Worm (Caenorhabditis elegans) whole organism, L3 larva: ENCODE data around the gene M28.8.

ENCODE experiments used
- aly-2 ChIP-seq: fragments of 150-350 bp; optimal IDR thresholded peaks from 2 replicates; lab custom pipeline; 2014; ENCODE audit warnings: missing biosample characterization, missing genetic modification characterization
- ama-1 ChIP-seq: fragments of 150-350 bp; optimal IDR thresholded peaks from 2 replicates; lab custom pipeline; 2018
- ceh-16 ChIP-seq: sonication (generic microtip); optimal IDR thresholded peaks from 2 replicates; lab custom pipeline; 2017; ENCODE audit warnings: missing biosample characterization, missing genetic modification characterization
- ceh-28 ChIP-seq: fragments of 150-350 bp; optimal IDR thresholded peaks from 2 replicates; lab custom pipeline; 2014; ENCODE audit warnings: missing biosample characterization, missing genetic modification reagents, missing genetic modification characterization
- ceh-82 ChIP-seq: fragments of 150-350 bp; optimal IDR thresholded peaks from 2 replicates; lab custom pipeline; 2014; ENCODE audit warnings: missing biosample characterization, missing genetic modification characterization
- daf-12 ChIP-seq: fragments of 150-350 bp; optimal IDR thresholded peaks from 2 replicates; lab custom pipeline; 2014; ENCODE audit warnings: missing biosample characterization, missing genetic modification reagents, missing genetic modification characterization
- egl-27 ChIP-seq: sonication (generic microtip); optimal IDR thresholded peaks from 4 replicates; lab custom pipeline; 2017; ENCODE audit warnings: missing biosample characterization, missing genetic modification reagents, missing genetic modification characterization
- egl-5 ChIP-seq: fragments of 150-350 bp; optimal IDR thresholded peaks from 2 replicates; lab custom pipeline; 2017; ENCODE audit warnings: missing biosample characterization, missing genetic modification reagents, missing genetic modification characterization, inconsistent platforms
- elt-1 ChIP-seq: fragments of 150-350 bp; optimal IDR thresholded peaks from 2 replicates; lab custom pipeline; 2014; ENCODE audit warnings: missing biosample characterization, missing genetic modification characterization
- elt-2 ChIP-seq: sonication (generic microtip); optimal IDR thresholded peaks from 2 replicates; lab custom pipeline; 2016; ENCODE audit warnings: missing genetic modification reagents, mild to moderate bottlenecking, missing genetic modification characterization, missing compliant biosample characterization
- elt-3 ChIP-seq, 3 experiments: fragments of 150-350 bp in 1 of 3; sonication (generic microtip) in 2 of 3; optimal IDR thresholded peaks; 2 replicates in 2 of 3; 4 replicates in 1 of 3; lab custom pipeline; 2014 to 2017; ENCODE audit warnings: missing biosample characterization in 3 of 3, missing genetic modification characterization in 3 of 3
- eor-1 ChIP-seq, 2 experiments: fragments of 150-350 bp; optimal IDR thresholded peaks; 2 replicates each; lab custom pipeline; 2014 to 2018; ENCODE audit warnings: missing biosample characterization in 2 of 2, missing genetic modification characterization in 2 of 2
- fkh-10 ChIP-seq: sonication (generic microtip); optimal IDR thresholded peaks from 2 replicates; lab custom pipeline; 2017; ENCODE audit warnings: missing biosample characterization, missing genetic modification reagents, missing genetic modification characterization
- fkh-2 ChIP-seq: fragments of 150-350 bp; optimal IDR thresholded peaks from 2 replicates; lab custom pipeline; 2014; ENCODE audit warnings: missing biosample characterization, missing genetic modification reagents, missing genetic modification characterization
- fos-1 ChIP-seq: fragments of 150-350 bp; optimal IDR thresholded peaks from 2 replicates; lab custom pipeline; 2014; ENCODE audit warnings: missing biosample characterization, missing genetic modification characterization
- hmg-11 ChIP-seq: sonication (generic microtip); optimal IDR thresholded peaks from 2 replicates; lab custom pipeline; 2016; ENCODE audit warnings: missing genetic modification characterization, missing compliant biosample characterization
- jun-1 ChIP-seq: fragments of 150-350 bp; optimal IDR thresholded peaks from 2 replicates; lab custom pipeline; 2014; ENCODE audit warnings: missing biosample characterization, missing genetic modification reagents, missing genetic modification characterization
- lin-15B ChIP-seq: fragments of 150-350 bp; optimal IDR thresholded peaks from 2 replicates; lab custom pipeline; 2014; ENCODE audit warnings: missing biosample characterization, missing genetic modification characterization
- lsy-12 ChIP-seq: sonication (generic microtip); optimal IDR thresholded peaks from 2 replicates; lab custom pipeline; 2016; ENCODE audit warnings: mild to moderate bottlenecking, missing genetic modification characterization, missing compliant biosample characterization
- mdl-1 ChIP-seq: fragments of 150-350 bp; optimal IDR thresholded peaks from 2 replicates; lab custom pipeline; 2014; ENCODE audit warnings: missing biosample characterization, missing genetic modification characterization
- mml-1 ChIP-seq: fragments of 150-350 bp; sonication (generic microtip); optimal IDR thresholded peaks from 3 replicates; lab custom pipeline; 2014; ENCODE audit warnings: missing biosample characterization, missing genetic modification characterization
- nfya-1 ChIP-seq: sonication (generic microtip); optimal IDR thresholded peaks from 2 replicates; lab custom pipeline; 2017; ENCODE audit warnings: missing genetic modification characterization, mild to moderate bottlenecking, missing compliant biosample characterization, antibody characterized with exemption, moderate library complexity; ENCODE audit not compliant: insufficient read depth
- nhr-11 ChIP-seq: fragments of 150-350 bp; optimal IDR thresholded peaks from 2 replicates; lab custom pipeline; 2014; ENCODE audit warnings: missing biosample characterization, missing genetic modification characterization
- nhr-23 ChIP-seq: fragments of 150-350 bp; optimal IDR thresholded peaks from 2 replicates; lab custom pipeline; 2014; ENCODE audit warnings: missing biosample characterization, missing genetic modification reagents, missing genetic modification characterization
- nhr-237 ChIP-seq: fragments of 150-350 bp; optimal IDR thresholded peaks from 2 replicates; lab custom pipeline; 2014; ENCODE audit warnings: missing biosample characterization, missing genetic modification characterization
- nhr-25 ChIP-seq: sonication (generic microtip); optimal IDR thresholded peaks from 2 replicates; lab custom pipeline; 2017; ENCODE audit warnings: missing biosample characterization, missing genetic modification characterization
- nhr-43 ChIP-seq: sonication (generic microtip); optimal IDR thresholded peaks from 2 replicates; lab custom pipeline; 2016; ENCODE audit warnings: mild to moderate bottlenecking, missing genetic modification characterization, missing compliant biosample characterization; ENCODE audit not compliant: poor library complexity, severe bottlenecking
- nhr-76 ChIP-seq: fragments of 150-350 bp; sonication (generic microtip); optimal IDR thresholded peaks from 5 replicates; lab custom pipeline; 2014; ENCODE audit warnings: missing biosample characterization, missing genetic modification characterization
- nhr-77 ChIP-seq: fragments of 150-350 bp; optimal IDR thresholded peaks from 2 replicates; lab custom pipeline; 2014; ENCODE audit warnings: missing biosample characterization, missing genetic modification characterization
- pha-4 ChIP-seq: fragments of 150-350 bp; optimal IDR thresholded peaks from 2 replicates; lab custom pipeline; 2014; ENCODE audit warnings: missing biosample characterization, missing genetic modification reagents, missing genetic modification characterization
- pqm-1 ChIP-seq: fragments of 150-350 bp; optimal IDR thresholded peaks from 2 replicates; lab custom pipeline; 2017; ENCODE audit warnings: missing biosample characterization, missing genetic modification characterization, inconsistent platforms
- sea-2 ChIP-seq: fragments of 150-350 bp; sonication (generic microtip); optimal IDR thresholded peaks from 4 replicates; lab custom pipeline; 2014; ENCODE audit warnings: missing biosample characterization, missing genetic modification reagents, missing genetic modification characterization
- skn-1 ChIP-seq: fragments of 150-350 bp; optimal IDR thresholded peaks from 2 replicates; lab custom pipeline; 2014; ENCODE audit warnings: missing biosample characterization, missing genetic modification characterization
- snpc-4 ChIP-seq: fragments of 150-350 bp; optimal IDR thresholded peaks from 2 replicates; lab custom pipeline; 2014; ENCODE audit warnings: missing biosample characterization, missing genetic modification characterization
- tbx-2 ChIP-seq: sonication (generic microtip); optimal IDR thresholded peaks from 2 replicates; lab custom pipeline; 2016; ENCODE audit warnings: mild to moderate bottlenecking, missing genetic modification characterization, missing compliant biosample characterization
- unc-39 ChIP-seq: sonication (generic microtip); optimal IDR thresholded peaks from 4 replicates; lab custom pipeline; 2017; ENCODE audit warnings: missing biosample characterization, missing genetic modification characterization
- unc-62 ChIP-seq: fragments of 150-350 bp; sonication (generic microtip); optimal IDR thresholded peaks from 4 replicates; lab custom pipeline; 2014; ENCODE audit warnings: missing biosample characterization, missing genetic modification reagents, missing genetic modification characterization
- zag-1 ChIP-seq: fragments of 150-350 bp; optimal IDR thresholded peaks from 2 replicates; lab custom pipeline; 2014; ENCODE audit warnings: missing biosample characterization, missing genetic modification characterization

Gene M28.8

DNA sequence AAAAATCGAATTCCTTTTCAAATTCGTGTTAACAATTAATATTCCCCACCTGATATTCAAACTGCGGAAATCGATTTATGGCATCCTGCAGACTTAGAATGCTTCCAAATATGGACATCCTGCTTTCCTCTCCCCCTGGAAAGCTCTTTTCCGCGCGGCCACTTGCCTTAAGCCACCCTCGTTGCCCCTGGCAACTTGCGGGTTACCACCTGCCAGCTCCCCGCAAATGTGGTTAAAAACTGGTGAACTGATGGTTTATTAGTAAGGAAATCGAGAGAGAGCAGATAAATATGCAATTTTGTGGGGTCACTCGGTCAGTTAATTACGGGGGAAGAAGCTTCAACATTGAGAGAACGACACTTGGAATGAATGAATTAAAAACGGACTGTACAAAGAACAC, 24.0 kb downstream of the M28.8 start, which contains the start of gene nphp-1:
nphp-1 (minus strand) TSS at position 145 of the 400 bp plus-strand sequence.
- TF ChIP-seq ama-1 (no peak), lin-15B (tag; lab: Kevin White, UChicago) (no peak), pqm-1 (tag; lab: Kevin White, UChicago) (no peak), skn-1 (tag; lab: Kevin White, UChicago) (no peak), sea-2 (GFP tag; lab: Kevin White, UChicago) (no peak)

DNA sequence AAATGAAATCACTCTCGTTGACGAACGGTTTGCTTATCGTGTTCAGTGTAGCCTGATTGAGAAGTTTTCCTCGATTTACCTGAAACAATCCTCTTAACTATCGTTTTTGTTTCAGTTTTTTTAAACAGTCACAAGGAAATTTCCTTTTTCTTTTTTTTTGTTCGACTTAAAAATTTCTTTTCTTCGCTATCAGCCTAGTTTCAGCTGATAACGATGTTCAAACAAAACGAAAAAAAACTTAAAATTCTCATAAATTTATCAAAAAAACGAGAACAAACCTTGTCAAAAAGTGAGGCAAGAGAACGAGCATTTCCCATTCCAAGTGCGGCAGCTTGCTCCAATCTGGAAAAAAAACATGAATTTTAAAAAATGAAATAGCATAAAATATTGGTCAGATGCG, 25.5 kb downstream of the M28.8 start:
- TF ChIP-seq mml-1 (no peak), unc-39 (tag; lab: Kevin White, UChicago) (no peak), pqm-1 (tag; lab: Kevin White, UChicago) (peak; percentile 7), elt-2 (tag; lab: Kevin White, UChicago) (peak; percentile 66), pha-4 (tag; lab: Kevin White, UChicago) (peak; percentile 33), unc-62 (GFP tag; lab: Kevin White, UChicago) (no peak)
- TF ChIP-seq, all 47 proteins: peak for 3

DNA sequence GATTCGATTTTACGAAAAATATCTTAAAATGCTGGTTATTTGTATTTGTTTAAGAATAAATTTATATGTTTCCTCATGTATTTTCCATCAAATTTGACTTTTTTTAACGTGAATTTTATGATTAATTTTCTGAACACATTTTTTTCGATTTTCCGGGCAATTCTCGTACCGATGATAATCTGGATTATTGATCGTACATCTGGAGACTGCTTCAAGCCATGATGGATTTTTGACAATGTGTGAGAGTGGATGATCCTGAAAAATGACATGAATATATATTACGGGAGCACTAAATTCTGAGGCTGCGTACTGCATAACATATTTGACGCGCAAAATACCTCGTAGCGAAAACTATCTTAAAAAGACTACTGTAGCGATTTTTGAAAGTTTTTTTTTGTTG, 26.4 kb downstream of the M28.8 start:
- TF ChIP-seq snpc-4 (tag; lab: Kevin White, UChicago), result no peak
- TF ChIP-seq nhr-76 (tag; lab: Kevin White, UChicago), result no peak
- no peak for TF ChIP-seq nhr-25 (tag; lab: Kevin White, UChicago)
- no peak for TF ChIP-seq fkh-10 (GFP tag; lab: Kevin White, UChicago)
- no peak for TF ChIP-seq unc-39 (tag; lab: Kevin White, UChicago)
- TF ChIP-seq mdl-1 (tag; lab: Kevin White, UChicago), result no peak
- no peak for TF ChIP-seq pqm-1 (tag; lab: Kevin White, UChicago)
- no peak for TF ChIP-seq pha-4 (tag; lab: Kevin White, UChicago)
- TF ChIP-seq nhr-237, result no peak
- TF ChIP-seq ceh-16 (tag; lab: Kevin White, UChicago), result no peak
- TF ChIP-seq nhr-77 (tag; lab: Kevin White, UChicago), result no peak
- no peak for TF ChIP-seq egl-5 (tag; lab: Kevin White, UChicago)
- no peak for TF ChIP-seq skn-1 (tag; lab: Kevin White, UChicago)
- TF ChIP-seq ceh-28 (tag; lab: Kevin White, UChicago), result no peak
- TF ChIP-seq mml-1, result no peak
- no peak for TF ChIP-seq elt-3 (tag; optimal IDR thresholded peaks at IDR 0.05; lab: Kevin White, UChicago)
- no peak for TF ChIP-seq unc-62 (GFP tag; lab: Kevin White, UChicago)
- TF ChIP-seq lsy-12 (tag; lab: Kevin White, UChicago), result no peak
- TF ChIP-seq zag-1 (tag; lab: Kevin White, UChicago), result no peak
- TF ChIP-seq, all 47 proteins: peak for 0

DNA sequence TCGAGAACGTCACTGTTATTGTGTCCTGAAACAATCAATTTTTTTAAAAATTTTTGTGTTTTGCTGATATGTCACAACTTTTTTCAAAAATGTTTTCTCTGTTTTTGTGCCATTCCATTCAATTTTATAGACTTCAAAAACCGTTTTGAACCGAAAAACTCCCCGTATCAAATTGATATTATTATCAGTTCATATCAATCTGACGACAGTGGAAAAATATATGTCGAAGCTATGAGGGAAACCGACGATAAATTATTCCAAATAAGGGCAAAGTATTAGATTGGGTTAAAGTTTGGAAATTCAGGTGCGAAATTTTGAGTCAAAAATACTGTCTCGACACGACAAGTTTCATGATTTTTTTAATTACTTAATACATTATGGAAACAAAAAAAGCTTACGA, 28.3 kb downstream of the M28.8 start:
- peak; percentile 58 for TF ChIP-seq elt-2 (tag; lab: Kevin White, UChicago)
- no peak for TF ChIP-seq unc-39 (tag; lab: Kevin White, UChicago)

DNA sequence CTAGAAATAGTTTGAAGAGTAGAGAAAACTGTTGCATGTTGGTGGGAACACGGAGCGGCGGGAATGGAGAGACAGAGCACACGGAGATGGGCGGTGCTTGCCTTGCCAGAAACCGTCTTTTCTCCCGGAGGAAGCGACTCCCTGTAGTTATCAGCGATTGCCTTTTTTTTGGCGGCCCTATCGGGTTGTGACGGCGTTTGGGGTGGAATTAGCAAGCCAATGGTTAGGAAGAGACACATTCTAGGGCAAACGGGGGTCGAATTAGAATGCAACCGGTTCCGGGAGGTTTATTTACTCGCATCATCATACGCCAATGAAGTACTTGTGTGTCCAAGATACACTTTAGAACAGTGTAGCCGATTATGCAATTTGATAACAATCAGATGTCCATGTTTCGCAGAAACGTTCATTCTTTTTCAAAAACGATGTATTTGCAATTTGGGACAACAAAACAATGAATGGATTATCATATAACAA, 29.6 kb downstream of the M28.8 start, which contains the start of gene lact-3:
lact-3 (minus strand) TSS at position 51 of the 477 bp plus-strand sequence.
- TF ChIP-seq elt-2 (tag; lab: Kevin White, UChicago), result peak; percentile 70
- peak; percentile 69 for TF ChIP-seq nhr-23 (tag; lab: Kevin White, UChicago)
- TF ChIP-seq aly-2 (tag; lab: Kevin White, UChicago), result peak; percentile 29
- TF ChIP-seq jun-1, result peak; percentile 25
- TF ChIP-seq ama-1, result peak; percentile 48
- TF ChIP-seq elt-1 (tag; lab: Kevin White, UChicago), result no peak
- TF ChIP-seq elt-3 (tag; optimal IDR thresholded peaks at IDR 0.05; lab: Kevin White, UChicago), result no peak
- peak; percentile 42 for TF ChIP-seq nhr-25 (tag; lab: Kevin White, UChicago)
- no peak for TF ChIP-seq nhr-237
- TF ChIP-seq fkh-2 (tag; lab: Kevin White, UChicago), result no peak

DNA sequence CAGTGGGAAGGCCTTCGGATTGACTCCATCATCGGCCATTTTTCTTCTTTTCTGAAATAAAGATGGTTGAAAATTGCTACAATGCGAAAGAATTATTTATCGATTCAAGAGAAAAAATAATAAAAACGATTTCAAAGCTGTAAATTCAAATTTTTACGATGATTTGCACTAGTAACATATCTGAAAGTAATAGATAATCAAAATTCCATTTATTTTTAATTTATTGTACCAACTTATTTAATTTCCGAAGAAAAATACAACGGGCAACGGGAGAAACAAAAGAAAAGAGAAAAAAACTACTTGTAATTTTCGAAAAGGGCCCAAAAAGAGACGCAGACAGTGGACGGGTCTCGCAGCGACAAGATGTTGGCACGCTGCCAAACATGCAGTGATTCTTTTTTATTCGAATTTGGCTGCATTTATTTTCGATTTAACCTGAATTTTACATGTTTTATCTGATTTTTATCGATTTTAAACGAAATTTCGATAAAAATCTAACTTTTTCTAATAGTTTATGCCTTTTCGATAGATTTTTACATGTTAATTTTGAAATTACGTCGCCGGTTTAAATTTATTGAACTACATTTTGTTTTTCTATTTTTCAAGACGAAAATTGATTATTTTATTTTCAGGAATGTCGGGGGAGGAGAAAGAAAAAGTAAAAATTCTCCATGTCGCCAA, 30.7 kb downstream of the M28.8 start, which contains the start of the genes snu-13 and rsp-7:
snu-13 (minus strand) TSS at position 51 of the 681 bp plus-strand sequence.
rsp-7 (plus strand) TSS at position 631 of the 681 bp plus-strand sequence.
- TF ChIP-seq nhr-76 (tag; lab: Kevin White, UChicago) (no peak), sea-2 (GFP tag; lab: Kevin White, UChicago) (no peak), ceh-82 (tag; lab: Kevin White, UChicago) (no peak), unc-62 (GFP tag; lab: Kevin White, UChicago) (no peak), daf-12 (tag; lab: Kevin White, UChicago) (no peak), unc-39 (tag; lab: Kevin White, UChicago) (no peak), mml-1 (no peak), nfya-1 (tag; lab: Kevin White, UChicago) (peak; percentile 88), fos-1 (tag; lab: Kevin White, UChicago) (no peak), skn-1 (tag; lab: Kevin White, UChicago) (peak; percentile 74), ceh-28 (tag; lab: Kevin White, UChicago) (no peak), hmg-11 (peak; percentile 63), nhr-43 (no peak), snpc-4 (tag; lab: Kevin White, UChicago) (peak; percentile 79), nhr-77 (tag; lab: Kevin White, UChicago) (no peak), elt-1 (tag; lab: Kevin White, UChicago) (no peak), nhr-11 (tag; lab: Kevin White, UChicago) (no peak), tbx-2 (no peak), elt-3 (tag; optimal IDR thresholded peaks at IDR 0.05; lab: Kevin White, UChicago) (no peak), eor-1 (tag; optimal IDR thresholded peaks at IDR 0.05; lab: Kevin White, UChicago) (no peak), lsy-12 (tag; lab: Kevin White, UChicago) (no peak), zag-1 (tag; lab: Kevin White, UChicago) (no peak), egl-27 (tag; lab: Kevin White, UChicago) (no peak)
